Fruit fly (Drosophila melanogaster) whole organism: ENCODE measurements around the gene Prat2.

Experiments
- CG8478 ChIP-seq: fragments of >200 bp; optimal IDR thresholded peaks from 2 replicates; lab custom pipeline; 2018; ENCODE audit warnings: inconsistent platforms
- Dll ChIP-seq: fragments of >200 bp; optimal IDR thresholded peaks from 2 replicates; lab custom pipeline; 2017

- no peak for TF ChIP-seq Dll (lab: Kevin White, UChicago)
- TF ChIP-seq CG8478 (lab: Kevin White, UChicago) = no peak
Measured at dm6 chr3L:6932626-6933025, 17.9 kb upstream of the Prat2 start, which contains the start of gene CG14820.
